Fruit fly (Drosophila melanogaster) whole organism, embryonic: ENCODE measurements around the gene Spc25.

Experiments
- Adf1 ChIP-seq: fragments of 200-800 bp; sonication (Bioruptor generic); IDR thresholded peaks from 2 replicates; pipeline ENCODE4 v1.3.6; 2022; ENCODE audit warnings: missing biosample characterization, missing genetic modification characterization
- CG10959 ChIP-seq: fragments of 200-800 bp; sonication (Bioruptor generic); IDR thresholded peaks from 2 replicates; pipeline ENCODE4 v1.3.6; 2022; ENCODE audit warnings: missing biosample characterization, missing genetic modification characterization
- CG13624 ChIP-seq: fragments of 200-800 bp; sonication (Bioruptor generic); optimal IDR thresholded peaks from 2 replicates; lab custom pipeline; 2016; ENCODE audit warnings: missing biosample characterization, missing genetic modification characterization
- CG14667 ChIP-seq: fragments of 200-800 bp; sonication (Bioruptor generic); IDR thresholded peaks from 2 replicates; pipeline ENCODE4 v1.3.6; 2022; ENCODE audit warnings: missing biosample characterization, missing genetic modification characterization
- CG1603 ChIP-seq: fragments of 200-800 bp; sonication (Bioruptor generic); optimal IDR thresholded peaks from 2 replicates; lab custom pipeline; 2019; ENCODE audit warnings: missing biosample characterization, mild to moderate bottlenecking, missing genetic modification characterization, moderate library complexity
- CG30020 ChIP-seq: fragments of 200-800 bp; optimal IDR thresholded peaks from 2 replicates; lab custom pipeline; 2019; ENCODE audit warnings: missing biosample characterization, mild to moderate bottlenecking, missing genetic modification characterization, moderate library complexity
- CG9876 ChIP-seq: fragments of 200-800 bp; sonication (Bioruptor generic); optimal IDR thresholded peaks from 2 replicates; lab custom pipeline; 2016; ENCODE audit warnings: missing biosample characterization, missing genetic modification characterization
- D19A ChIP-seq: fragments of 200-800 bp; optimal IDR thresholded peaks from 3 replicates; lab custom pipeline; 2019; ENCODE audit warnings: missing biosample characterization, mild to moderate bottlenecking, missing genetic modification characterization, moderate library complexity
- Dll ChIP-seq: fragments of 200-800 bp; sonication (Bioruptor generic); IDR thresholded peaks from 4 replicates; pipeline ENCODE4 v1.3.6; 2022; ENCODE audit warnings: missing biosample characterization, missing genetic modification characterization; ENCODE audit not compliant: partially characterized antibody
- Hr51 ChIP-seq, 2 experiments: fragments of 200-800 bp; sonication (Bioruptor generic); optimal IDR thresholded peaks; 2 replicates in 1 of 2; 3 replicates in 1 of 2; lab custom pipeline; 2016 to 2018; ENCODE audit warnings: missing biosample characterization in 2 of 2, missing genetic modification characterization in 2 of 2, mild to moderate bottlenecking in 1 of 2, moderate library complexity in 1 of 2
- inv ChIP-seq: fragments of 200-800 bp; sonication (Bioruptor generic); IDR thresholded peaks from 2 replicates; pipeline ENCODE4 v1.3.6; 2022; ENCODE audit warnings: missing biosample characterization, missing genetic modification characterization; ENCODE audit not compliant: partially characterized antibody
- onecut ChIP-seq: fragments of 200-800 bp; sonication (Bioruptor generic); IDR thresholded peaks from 2 replicates; pipeline ENCODE4 v1.3.6; 2022; ENCODE audit warnings: missing biosample characterization, missing genetic modification characterization
- ranshi ChIP-seq: fragments of 200-800 bp; sonication (Bioruptor generic); IDR thresholded peaks from 2 replicates; pipeline ENCODE4 v1.3.6; 2022; ENCODE audit warnings: missing biosample characterization, missing genetic modification characterization
- slou ChIP-seq: fragments of 200-800 bp; sonication (Bioruptor generic); optimal IDR thresholded peaks from 3 replicates; lab custom pipeline; 2016; ENCODE audit warnings: missing biosample characterization, missing genetic modification characterization

- TF ChIP-seq inv, result no peak
- TF ChIP-seq CG13624 (GFP tag; lab: Kevin White, UChicago), result no peak
- TF ChIP-seq D19A (tag; lab: Kevin White, UChicago), result no peak
- TF ChIP-seq Dll (GFP tag; lab: Robert Waterston, UW), result no peak
- TF ChIP-seq CG9876 (GFP tag; lab: Kevin White, UChicago), result no peak
- TF ChIP-seq CG1603, result no peak
- TF ChIP-seq CG14667 (GFP tag; lab: Robert Waterston, UW), result no peak
- TF ChIP-seq CG30020, result no peak
- TF ChIP-seq Hr51 (GFP tag; optimal IDR thresholded peaks at IDR 0.05; lab: Kevin White, UChicago), result no peak
- no peak for TF ChIP-seq onecut (GFP tag; lab: Robert Waterston, UW)
- no peak for TF ChIP-seq slou
- no peak for TF ChIP-seq Adf1 (GFP tag; lab: Robert Waterston, UW)
- no peak for TF ChIP-seq ranshi (GFP tag; lab: Robert Waterston, UW)
- no peak for TF ChIP-seq CG10959
Observed at dm6 chr3R:12957388-12957787, 4.2 kb upstream of the Spc25 start.
